Worm (Caenorhabditis elegans) whole organism, L2 larva: ENCODE measurements around the gene ocr-3.

ENCODE experiments used
- ama-1 ChIP-seq: fragments of 150-350 bp; optimal IDR thresholded peaks from 2 replicates; lab custom pipeline; 2018; ENCODE audit warnings: inconsistent platforms
- gmeb-1 ChIP-seq: fragments of 150-350 bp; optimal IDR thresholded peaks from 2 replicates; lab custom pipeline; 2014; ENCODE audit warnings: missing biosample characterization, missing genetic modification characterization
- lin-13 ChIP-seq: fragments of 150-350 bp; optimal IDR thresholded peaks from 2 replicates; lab custom pipeline; 2014; ENCODE audit warnings: missing biosample characterization, missing genetic modification reagents, missing genetic modification characterization
- lsy-2 ChIP-seq, 2 experiments: fragments of 150-350 bp in 1 of 2; sonication (generic microtip) in 1 of 2; optimal IDR thresholded peaks; 2 replicates each; lab custom pipeline; 2014 to 2017; ENCODE audit warnings: missing biosample characterization in 2 of 2, missing genetic modification characterization in 2 of 2
- mab-5 ChIP-seq: fragments of 150-350 bp; optimal IDR thresholded peaks from 2 replicates; lab custom pipeline; 2014; ENCODE audit warnings: missing biosample characterization, missing genetic modification characterization
- mdl-1 ChIP-seq, 2 experiments: fragments of 150-350 bp in 1 of 2; sonication (generic microtip) in 1 of 2; optimal IDR thresholded peaks; 2 replicates each; lab custom pipeline; 2017; ENCODE audit warnings: missing biosample characterization in 2 of 2, missing genetic modification characterization in 2 of 2
- ztf-4 ChIP-seq: fragments of 150-350 bp; optimal IDR thresholded peaks from 2 replicates; lab custom pipeline; 2014; ENCODE audit warnings: missing biosample characterization, missing genetic modification characterization

ce11 chrX:15126736-15127135 lies 41.8 kb upstream of the ocr-3 start:
- TF ChIP-seq ama-1 (no peak), mab-5 (tag; lab: Kevin White, UChicago) (no peak), mdl-1 (tag; optimal IDR thresholded peaks at IDR 0.05; lab: Kevin White, UChicago) (no peak), ztf-4 (tag; lab: Kevin White, UChicago) (no peak), lsy-2 (tag; optimal IDR thresholded peaks at IDR 0.05; lab: Kevin White, UChicago) (no peak), gmeb-1 (tag; lab: Kevin White, UChicago) (no peak), lin-13 (no peak)
